Fruit fly (Drosophila melanogaster) whole organism, embryonic: ENCODE measurements around the gene mRpL50.

ENCODE experiments used
- Abd-B ChIP-seq: fragments of 200-800 bp; sonication (Bioruptor generic); optimal IDR thresholded peaks from 2 replicates; lab custom pipeline; 2018; ENCODE audit warnings: missing biosample characterization, mild to moderate bottlenecking, missing genetic modification characterization, moderate library complexity
- Atf3 ChIP-seq: fragments of 200-800 bp; sonication (Bioruptor generic); optimal IDR thresholded peaks from 3 replicates; lab custom pipeline; 2016; ENCODE audit warnings: missing biosample characterization, missing genetic modification characterization
- Bdp1 ChIP-seq: fragments of 200-800 bp; sonication (Bioruptor generic); optimal IDR thresholded peaks from 3 replicates; lab custom pipeline; 2016; ENCODE audit warnings: missing biosample characterization, missing genetic modification characterization
- BtbVII ChIP-seq: fragments of 200-800 bp; sonication (Bioruptor generic); optimal IDR thresholded peaks from 3 replicates; lab custom pipeline; 2017; ENCODE audit warnings: missing biosample characterization, mild to moderate bottlenecking, missing genetic modification characterization
- CG10462 ChIP-seq: fragments of 200-800 bp; sonication (Bioruptor generic); optimal IDR thresholded peaks from 2 replicates; lab custom pipeline; 2016; ENCODE audit warnings: missing biosample characterization, missing genetic modification characterization
- CG12071 ChIP-seq: fragments of 200-800 bp; sonication (Bioruptor generic); optimal IDR thresholded peaks from 3 replicates; lab custom pipeline; 2018; ENCODE audit warnings: missing biosample characterization, mild to moderate bottlenecking, missing genetic modification characterization
- CG1529 ChIP-seq: fragments of 200-800 bp; sonication (Bioruptor generic); optimal IDR thresholded peaks from 3 replicates; lab custom pipeline; 2018; ENCODE audit warnings: missing biosample characterization, missing genetic modification characterization
- CG1647 ChIP-seq: fragments of 200-800 bp; sonication (Bioruptor generic); optimal IDR thresholded peaks from 3 replicates; lab custom pipeline; 2016; ENCODE audit warnings: missing biosample characterization, missing genetic modification characterization
- CG18619 ChIP-seq: fragments of 200-800 bp; sonication (Bioruptor generic); optimal IDR thresholded peaks from 3 replicates; lab custom pipeline; 2017; ENCODE audit warnings: missing biosample characterization, mild to moderate bottlenecking, missing genetic modification characterization
- CG2120 ChIP-seq: fragments of 200-800 bp; sonication (Bioruptor generic); optimal IDR thresholded peaks from 3 replicates; lab custom pipeline; 2016; ENCODE audit warnings: missing biosample characterization, missing genetic modification characterization
- CG2712 ChIP-seq: fragments of 200-800 bp; optimal IDR thresholded peaks from 3 replicates; lab custom pipeline; 2019; ENCODE audit warnings: missing biosample characterization, mild to moderate bottlenecking, missing genetic modification characterization, moderate library complexity
- CG30020 ChIP-seq: fragments of 200-800 bp; optimal IDR thresholded peaks from 2 replicates; lab custom pipeline; 2019; ENCODE audit warnings: missing biosample characterization, mild to moderate bottlenecking, missing genetic modification characterization, moderate library complexity
- CG3065 ChIP-seq: fragments of 200-800 bp; sonication (Bioruptor generic); optimal IDR thresholded peaks from 2 replicates; lab custom pipeline; 2016; ENCODE audit warnings: missing biosample characterization, missing genetic modification characterization
- CG3163 ChIP-seq: fragments of 200-800 bp; sonication (Bioruptor generic); optimal IDR thresholded peaks from 3 replicates; lab custom pipeline; 2016; ENCODE audit warnings: missing biosample characterization, missing genetic modification characterization
- CG3281 ChIP-seq: fragments of 200-800 bp; sonication (Bioruptor generic); optimal IDR thresholded peaks from 3 replicates; lab custom pipeline; 2017; ENCODE audit warnings: missing biosample characterization, mild to moderate bottlenecking, missing genetic modification characterization
- CG4854 ChIP-seq: fragments of 200-800 bp; sonication (Bioruptor generic); optimal IDR thresholded peaks from 2 replicates; lab custom pipeline; 2016; ENCODE audit warnings: missing biosample characterization, missing genetic modification characterization, inconsistent platforms
- CG7839 ChIP-seq: fragments of 200-800 bp; sonication (Bioruptor generic); optimal IDR thresholded peaks from 3 replicates; lab custom pipeline; 2018; ENCODE audit warnings: missing biosample characterization, mild to moderate bottlenecking, missing genetic modification characterization, moderate library complexity
- CHES-1-like ChIP-seq: fragments of 200-800 bp; sonication (Bioruptor generic); optimal IDR thresholded peaks from 2 replicates; lab custom pipeline; 2016; ENCODE audit warnings: missing biosample characterization, missing genetic modification characterization
- CoRest ChIP-seq: fragments of 200-800 bp; sonication (Bioruptor generic); optimal IDR thresholded peaks from 3 replicates; lab custom pipeline; 2018; ENCODE audit warnings: missing biosample characterization, mild to moderate bottlenecking, missing genetic modification characterization, moderate library complexity
- D ChIP-seq, 2 experiments: fragments of 200-800 bp in 1 of 2; fragments of >200 bp in 1 of 2; sonication (Bioruptor generic) in 1 of 2; optimal IDR thresholded peaks; 2 replicates in 1 of 2; 3 replicates in 1 of 2; lab custom pipeline; 2017; ENCODE audit warnings: mild to moderate bottlenecking in 1 of 2, missing biosample characterization in 1 of 2, missing genetic modification characterization in 1 of 2, missing genetic modification reagents in 1 of 2
- D19B ChIP-seq: fragments of 200-800 bp; sonication (Bioruptor generic); optimal IDR thresholded peaks from 2 replicates; lab custom pipeline; 2017; ENCODE audit warnings: missing biosample characterization, mild to moderate bottlenecking, missing genetic modification characterization
- Deaf1 ChIP-seq: fragments of 200-800 bp; optimal IDR thresholded peaks from 3 replicates; lab custom pipeline; 2019; ENCODE audit warnings: missing biosample characterization, mild to moderate bottlenecking, missing genetic modification characterization, moderate library complexity
- Dref ChIP-seq: fragments of 200-800 bp; sonication (Bioruptor generic); IDR thresholded peaks from 2 replicates; pipeline ENCODE4 v1.3.6; 2022; ENCODE audit warnings: missing biosample characterization, missing genetic modification characterization
- ERR ChIP-seq: fragments of 200-800 bp; sonication (Bioruptor generic); optimal IDR thresholded peaks from 2 replicates; lab custom pipeline; 2016; ENCODE audit warnings: missing biosample characterization, missing genetic modification characterization
- GATAe ChIP-seq: fragments of 200-800 bp; sonication (Bioruptor generic); conservative IDR thresholded peaks from 2 replicates; pipeline ENCODE4 v1.3.6; 2022; ENCODE audit warnings: missing biosample characterization, missing genetic modification characterization
- Lhr ChIP-seq: fragments of 200-800 bp; sonication (Bioruptor generic); optimal IDR thresholded peaks from 3 replicates; lab custom pipeline; 2017; ENCODE audit warnings: mild to moderate bottlenecking, missing biosample characterization, missing genetic modification reagents, missing genetic modification characterization
- NC2β ChIP-seq: fragments of 200-800 bp; sonication (Bioruptor generic); optimal IDR thresholded peaks from 2 replicates; lab custom pipeline; 2016; ENCODE audit warnings: missing biosample characterization, missing genetic modification characterization
- NfI ChIP-seq: fragments of 200-800 bp; sonication (Bioruptor generic); optimal IDR thresholded peaks from 3 replicates; lab custom pipeline; 2018; ENCODE audit warnings: missing biosample characterization, mild to moderate bottlenecking, missing genetic modification characterization, moderate library complexity
- Optix ChIP-seq: fragments of 200-800 bp; sonication (Bioruptor generic); IDR thresholded peaks from 3 replicates; pipeline ENCODE4 v1.3.6; 2022; ENCODE audit warnings: missing biosample characterization, missing genetic modification characterization
- Side ChIP-seq: fragments of 200-800 bp; sonication (Bioruptor generic); optimal IDR thresholded peaks from 2 replicates; lab custom pipeline; 2016; ENCODE audit warnings: missing biosample characterization, missing genetic modification characterization
- Six4 ChIP-seq: fragments of 200-800 bp; sonication (Bioruptor generic); optimal IDR thresholded peaks from 2 replicates; lab custom pipeline; 2016; ENCODE audit warnings: missing biosample characterization, missing genetic modification characterization
- Ssrp ChIP-seq: fragments of 200-800 bp; sonication (Bioruptor generic); optimal IDR thresholded peaks from 2 replicates; lab custom pipeline; 2018; ENCODE audit warnings: missing biosample characterization, mild to moderate bottlenecking, missing genetic modification characterization, moderate library complexity
- ab ChIP-seq: fragments of 200-800 bp; sonication (Bioruptor generic); optimal IDR thresholded peaks from 2 replicates; lab custom pipeline; 2016; ENCODE audit warnings: missing biosample characterization, missing genetic modification characterization
- br ChIP-seq: fragments of >200 bp; optimal IDR thresholded peaks from 2 replicates; lab custom pipeline; 2017
- btn ChIP-seq: fragments of 200-800 bp; sonication (Bioruptor generic); optimal IDR thresholded peaks from 2 replicates; lab custom pipeline; 2016; ENCODE audit warnings: missing biosample characterization, missing genetic modification characterization
- cg ChIP-seq: fragments of 200-800 bp; sonication (Bioruptor generic); optimal IDR thresholded peaks from 3 replicates; lab custom pipeline; 2019; ENCODE audit warnings: missing biosample characterization, mild to moderate bottlenecking, missing genetic modification characterization, moderate library complexity
- dati ChIP-seq: fragments of 200-800 bp; sonication (Bioruptor generic); IDR thresholded peaks from 2 replicates; pipeline ENCODE4 v1.3.6; 2022; ENCODE audit warnings: missing biosample characterization, missing genetic modification characterization
- dimm ChIP-seq: fragments of 200-800 bp; sonication (Bioruptor generic); IDR thresholded peaks from 2 replicates; pipeline ENCODE4 v1.3.6; 2022; ENCODE audit warnings: missing biosample characterization, missing genetic modification characterization
- disco-r ChIP-seq: fragments of 200-800 bp; sonication (Bioruptor generic); optimal IDR thresholded peaks from 2 replicates; lab custom pipeline; 2016; ENCODE audit warnings: missing biosample characterization, missing genetic modification characterization
- exex ChIP-seq: fragments of 200-800 bp; sonication (Bioruptor generic); optimal IDR thresholded peaks from 4 replicates; lab custom pipeline; 2018; ENCODE audit warnings: missing biosample characterization, mild to moderate bottlenecking, missing genetic modification characterization, moderate library complexity
- gt ChIP-seq: fragments of 200-800 bp; sonication (Bioruptor generic); IDR thresholded peaks from 2 replicates; pipeline ENCODE4 v1.3.6; 2022; ENCODE audit warnings: missing biosample characterization, missing genetic modification characterization
- lbe ChIP-seq: fragments of 200-800 bp; sonication (Bioruptor generic); optimal IDR thresholded peaks from 2 replicates; lab custom pipeline; 2016; ENCODE audit warnings: missing biosample characterization, mild to moderate bottlenecking, missing genetic modification characterization
- otp ChIP-seq: fragments of 200-800 bp; sonication (Bioruptor generic); IDR thresholded peaks from 3 replicates; pipeline ENCODE4, ENCODE4 v1.3.6; 2022; ENCODE audit warnings: missing biosample characterization, missing genetic modification characterization
- psq ChIP-seq: fragments of 200-800 bp; sonication (Bioruptor generic); optimal IDR thresholded peaks from 2 replicates; lab custom pipeline; 2017; ENCODE audit warnings: missing biosample characterization, missing genetic modification characterization
- shn ChIP-seq: fragments of 200-800 bp; sonication (Bioruptor generic); optimal IDR thresholded peaks from 3 replicates; lab custom pipeline; 2016; ENCODE audit warnings: missing biosample characterization, missing genetic modification characterization
- sqz ChIP-seq: fragments of 200-800 bp; sonication (Bioruptor generic); optimal IDR thresholded peaks from 3 replicates; lab custom pipeline; 2018; ENCODE audit warnings: missing biosample characterization, mild to moderate bottlenecking, missing genetic modification characterization
- stc ChIP-seq: fragments of 200-800 bp; sonication (Bioruptor generic); IDR thresholded peaks from 2 replicates; pipeline ENCODE4 v1.3.6; 2022; ENCODE audit warnings: missing biosample characterization, missing genetic modification characterization
- tin ChIP-seq: fragments of 200-800 bp; sonication (Bioruptor generic); optimal IDR thresholded peaks from 3 replicates; lab custom pipeline; 2016; ENCODE audit warnings: missing biosample characterization, missing genetic modification characterization
- usp ChIP-seq: fragments of >200 bp; optimal IDR thresholded peaks from 2 replicates; lab custom pipeline; 2017; ENCODE audit warnings: missing biosample characterization, missing genetic modification characterization
- wdn ChIP-seq: fragments of 200-800 bp; sonication (Bioruptor generic); IDR thresholded peaks from 2 replicates; pipeline ENCODE4 v1.3.6; 2022; ENCODE audit warnings: missing biosample characterization, missing genetic modification characterization
- wek ChIP-seq: fragments of 200-800 bp; sonication (Bioruptor generic); optimal IDR thresholded peaks from 3 replicates; lab custom pipeline; 2018; ENCODE audit warnings: missing biosample characterization, mild to moderate bottlenecking, missing genetic modification characterization, moderate library complexity

The mRpL50 gene

dm6 chr3L:7243775-7244438 is at the start of gene mRpL50, which contains the start of gene mei-P22 (continued):
- TF ChIP-seq CG10462 (GFP tag; lab: Kevin White, UChicago), result no peak
- TF ChIP-seq otp (GFP tag; lab: Robert Waterston, UW), result no peak
- TF ChIP-seq Atf3, result no peak
- TF ChIP-seq gt (GFP tag; lab: Robert Waterston, UW), result no peak
- TF ChIP-seq sqz (GFP tag; lab: Kevin White, UChicago), result no peak
- TF ChIP-seq CHES-1-like, result peak; percentile 29
- no peak for TF ChIP-seq Deaf1 (tag; lab: Kevin White, UChicago)
- TF ChIP-seq CG4854 (GFP tag; lab: Kevin White, UChicago), result no peak
- TF ChIP-seq D19B, result no peak
- peak; percentile 32 for TF ChIP-seq Abd-B (GFP tag; lab: Kevin White, UChicago)
- TF ChIP-seq NfI (GFP tag; lab: Kevin White, UChicago), result peak; percentile 28
- TF ChIP-seq br (lab: Kevin White, UChicago), result no peak
- TF ChIP-seq Dref (GFP tag; lab: Robert Waterston, UW), result 0 out of 2 replicates have a peak, but pooled peaks have one; percentile 30
- no peak for TF ChIP-seq Bdp1 (GFP tag; lab: Kevin White, UChicago)
- peak; percentile 54 for TF ChIP-seq Lhr
- no peak for TF ChIP-seq GATAe (GFP tag; lab: Robert Waterston, UW)
- no peak for TF ChIP-seq Side
- TF ChIP-seq dimm (GFP tag; lab: Robert Waterston, UW), result no peak
- no peak for TF ChIP-seq disco-r (GFP tag; lab: Kevin White, UChicago)
- TF ChIP-seq CG3065 (GFP tag; lab: Kevin White, UChicago), result no peak
- no peak for TF ChIP-seq BtbVII (GFP tag; lab: Kevin White, UChicago)
- no peak for TF ChIP-seq CG1529 (GFP tag; lab: Kevin White, UChicago)
- peak; percentile 55 for TF ChIP-seq CG2120 (GFP tag; lab: Kevin White, UChicago)
- TF ChIP-seq CoRest (tag; lab: Kevin White, UChicago), result peak; percentile 20
- no peak for TF ChIP-seq wdn
- peak; percentile 14 for TF ChIP-seq CG2712 (tag; lab: Kevin White, UChicago)
- TF ChIP-seq stc, result no peak
- TF ChIP-seq btn (GFP tag; lab: Kevin White, UChicago), result no peak
- TF ChIP-seq D (optimal IDR thresholded peaks at IDR 0.05; lab: Kevin White, UChicago), result no peak
- no peak for TF ChIP-seq D (GFP tag; optimal IDR thresholded peaks at IDR 0.05; lab: Kevin White, UChicago)
- no peak for TF ChIP-seq exex (tag; lab: Kevin White, UChicago)
- peak; percentile 8 for TF ChIP-seq CG1647 (GFP tag; lab: Kevin White, UChicago)
- TF ChIP-seq psq (GFP tag; lab: Kevin White, UChicago), result no peak
- peak; percentile 50 for TF ChIP-seq CG30020 (tag; lab: Kevin White, UChicago)
- TF ChIP-seq dati (GFP tag; lab: Robert Waterston, UW), result no peak
- TF ChIP-seq ERR (GFP tag; lab: Kevin White, UChicago), result no peak
- TF ChIP-seq usp (GFP tag; lab: Kevin White, UChicago), result no peak
- TF ChIP-seq CG12071, result no peak
- no peak for TF ChIP-seq CG3281 (GFP tag; lab: Kevin White, UChicago)
- TF ChIP-seq cg (GFP tag; lab: Kevin White, UChicago), result no peak
- TF ChIP-seq tin (GFP tag; lab: Kevin White, UChicago), result no peak
- TF ChIP-seq shn (GFP tag; lab: Kevin White, UChicago), result no peak
- TF ChIP-seq ab, result no peak
- peak; percentile 28 for TF ChIP-seq CG7839 (tag; lab: Kevin White, UChicago)
- peak; percentile 51 for TF ChIP-seq NC2β
- no peak for TF ChIP-seq Six4 (GFP tag; lab: Kevin White, UChicago)
- no peak for TF ChIP-seq Ssrp
- no peak for TF ChIP-seq CG3163 (GFP tag; lab: Kevin White, UChicago)
- TF ChIP-seq wek (GFP tag; lab: Kevin White, UChicago), result no peak
- no peak for TF ChIP-seq Optix (GFP tag; lab: Robert Waterston, UW)
- peak; percentile 20 for TF ChIP-seq lbe (GFP tag; lab: Kevin White, UChicago)
- no peak for TF ChIP-seq CG18619
